Worm (Caenorhabditis elegans): ENCODE data around the gene fbxb-60.

fbxb-60 gene

ce11 chrV:19293025-19293424, 4.6 kb upstream of the fbxb-60 start, which contains the start of gene F55C9.5:
Gene F55C9.5 (minus strand): TSS chrV:19293125.
- TF ChIP-seq rpc-1 (optimal IDR thresholded peaks at IDR 0.05) (peak; percentile 12), rpc-1 (tag; optimal IDR thresholded peaks at IDR 0.05) (no peak), K12H6.12 (tag; optimal IDR thresholded peaks at IDR 0.05) (no peak), hsf-1 (GFP tag; IDR thresholded peaks at IDR 0.05) (peak; percentile 81)

- TF ChIP-seq nfyb-1 (GFP tag; IDR thresholded peaks at IDR 0.05) (no peak), ztf-22 (GFP tag; optimal IDR thresholded peaks at IDR 0.05) (no peak), ceh-27 (GFP tag; optimal IDR thresholded peaks at IDR 0.05) (no peak), F39B2.1 (GFP tag; IDR thresholded peaks at IDR 0.05) (no peak), bed-1 (GFP tag; IDR thresholded peaks at IDR 0.05) (no peak), rcor-1 (GFP tag; IDR thresholded peaks at IDR 0.05) (no peak), ceh-79 (tag; optimal IDR thresholded peaks at IDR 0.05) (no peak), mcd-1 (GFP tag; IDR thresholded peaks at IDR 0.05) (no peak), nhr-80 (tag; optimal IDR thresholded peaks at IDR 0.05) (no peak)
Measured at ce11 chrV:19296723-19297122, 887 bp upstream of the fbxb-60 start, which contains the start of gene F55C9.6. Gene F55C9.6 (minus strand): TSS chrV:19296823.

ce11 chrV:19299262-19299661, 1.7 kb downstream of the fbxb-60 start, which contains the start of gene F55C9.14:
Gene F55C9.14 (plus strand): TSS chrV:19299562.
- TF ChIP-seq Y79H2A.3 (GFP tag; conservative IDR thresholded peaks at IDR 0.05) (no peak), ztf-6 (GFP tag; IDR thresholded peaks at IDR 0.05) (no peak), lin-40 (tag; optimal IDR thresholded peaks at IDR 0.05) (no peak), egrh-3 (GFP tag; IDR thresholded peaks at IDR 0.05) (no peak), T26A5.8 (tag; optimal IDR thresholded peaks at IDR 0.05) (no peak), F57A8.1 (GFP tag; optimal IDR thresholded peaks at IDR 0.05) (no peak), atf-7 (tag; optimal IDR thresholded peaks at IDR 0.05) (no peak), ceh-40 (GFP tag; IDR thresholded peaks at IDR 0.05) (no peak)

ce11 chrV:19301934-19302333, 4.3 kb downstream of the fbxb-60 start, which contains the start of gene fbxb-62:
Gene fbxb-62 (minus strand): TSS chrV:19302034.
- no peak for TF ChIP-seq ekl-4 (GFP tag; IDR thresholded peaks at IDR 0.05)
- TF ChIP-seq ztf-26 (tag; optimal IDR thresholded peaks at IDR 0.05), result no peak
- TF ChIP-seq dpff-1 (tag; optimal IDR thresholded peaks at IDR 0.05), result no peak
- TF ChIP-seq madf-6 (GFP tag; IDR thresholded peaks at IDR 0.05), result no peak
- no peak for TF ChIP-seq lag-1 (GFP tag; IDR thresholded peaks at IDR 0.05)
- no peak for TF ChIP-seq lsy-27 (tag; optimal IDR thresholded peaks at IDR 0.05; ENCODE audit: borderline replicate concordance, insufficient read depth)
- TF ChIP-seq cebp-2 (GFP tag; IDR thresholded peaks at IDR 0.05), result no peak
- TF ChIP-seq fkh-3 (tag; optimal IDR thresholded peaks at IDR 0.05), result no peak
- TF ChIP-seq ztf-22 (GFP tag; optimal IDR thresholded peaks at IDR 0.05), result no peak
- no peak for TF ChIP-seq rpc-1 (optimal IDR thresholded peaks at IDR 0.05)
- TF ChIP-seq rpc-1 (tag; optimal IDR thresholded peaks at IDR 0.05), result no peak
- no peak for TF ChIP-seq ceh-91 (GFP tag; IDR thresholded peaks at IDR 0.05)
- no peak for TF ChIP-seq sptf-2 (GFP tag; optimal IDR thresholded peaks at IDR 0.05)
- no peak for TF ChIP-seq nhr-120 (GFP tag; IDR thresholded peaks at IDR 0.05)
- no peak for TF ChIP-seq egrh-3 (GFP tag; IDR thresholded peaks at IDR 0.05)

ce11 chrV:19303589-19304174, 6.1 kb downstream of the fbxb-60 start, which contains the start of the genes fbxb-63 and fbxb-61:
Gene fbxb-63 (minus strand): TSS chrV:19303730.
Gene fbxb-61 (plus strand): TSS chrV:19304124.
- TF ChIP-seq ztf-18 (tag; optimal IDR thresholded peaks at IDR 0.05) (no peak), ztf-25 (GFP tag; IDR thresholded peaks at IDR 0.05) (no peak), fkh-3 (tag; optimal IDR thresholded peaks at IDR 0.05) (no peak), Y56A3A.18 (GFP tag; IDR thresholded peaks at IDR 0.05) (no peak), chd-7 (tag; optimal IDR thresholded peaks at IDR 0.05) (no peak), T26A5.8 (tag; optimal IDR thresholded peaks at IDR 0.05) (no peak), die-1 (tag; optimal IDR thresholded peaks at IDR 0.05) (no peak), F49E8.2 (tag; optimal IDR thresholded peaks at IDR 0.05; ENCODE audit: insufficient read depth) (no peak), sdz-38 (tag; optimal IDR thresholded peaks at IDR 0.05) (no peak), B0336.3 (GFP tag; IDR thresholded peaks at IDR 0.05) (no peak), attf-5 (GFP tag; optimal IDR thresholded peaks at IDR 0.05) (no peak), K11D2.4 (GFP tag; IDR thresholded peaks at IDR 0.05) (no peak), efl-1 (GFP tag; optimal IDR thresholded peaks at IDR 0.05) (no peak), rcor-1 (GFP tag; IDR thresholded peaks at IDR 0.05) (no peak), ztf-28 (GFP tag; IDR thresholded peaks at IDR 0.05) (no peak), hsf-1 (GFP tag; IDR thresholded peaks at IDR 0.05) (no peak)
